Fruit fly (Drosophila melanogaster) whole organism, prepupa: ENCODE measurements around the gene Snoo.

Experiments used
- Blimp-1 ChIP-seq: fragments of 200-800 bp; sonication (Bioruptor generic); optimal IDR thresholded peaks from 3 replicates; lab custom pipeline; 2017; ENCODE audit warnings: missing biosample characterization, missing genetic modification characterization, mild to moderate bottlenecking, moderate library complexity, missing genetic modification reagents
- CG10631 ChIP-seq: fragments of 200-800 bp; sonication (Bioruptor generic); optimal IDR thresholded peaks from 2 replicates; lab custom pipeline; 2016; ENCODE audit warnings: missing biosample characterization, missing genetic modification characterization
- CG10669 ChIP-seq: fragments of 200-800 bp; sonication (Bioruptor generic); optimal IDR thresholded peaks from 3 replicates; lab custom pipeline; 2018; ENCODE audit warnings: missing biosample characterization, mild to moderate bottlenecking, missing genetic modification characterization, moderate library complexity
- CG11294 ChIP-seq: fragments of 200-800 bp; sonication (Bioruptor generic); IDR thresholded peaks from 2 replicates; pipeline ENCODE4 v1.3.6; 2022; ENCODE audit warnings: missing biosample characterization, missing genetic modification characterization
- CG11762 ChIP-seq: fragments of 200-800 bp; sonication (Bioruptor generic); optimal IDR thresholded peaks from 3 replicates; lab custom pipeline; 2016; ENCODE audit warnings: missing biosample characterization, missing genetic modification characterization; ENCODE audit not compliant: insufficient read depth
- CG15336 ChIP-seq: fragments of 200-800 bp; sonication (Bioruptor generic); IDR thresholded peaks from 2 replicates; pipeline ENCODE4 v1.3.6; 2022; ENCODE audit warnings: missing biosample characterization, missing genetic modification characterization
- CG1621 ChIP-seq: fragments of 200-800 bp; sonication (Bioruptor generic); optimal IDR thresholded peaks from 3 replicates; lab custom pipeline; 2018; ENCODE audit warnings: missing biosample characterization, mild to moderate bottlenecking, missing genetic modification characterization
- CG16779 ChIP-seq: fragments of 200-800 bp; sonication (Bioruptor generic); optimal IDR thresholded peaks from 3 replicates; lab custom pipeline; 2017; ENCODE audit warnings: missing biosample characterization, mild to moderate bottlenecking, missing genetic modification characterization
- CG3032 ChIP-seq: fragments of 200-800 bp; optimal IDR thresholded peaks from 2 replicates; lab custom pipeline; 2019; ENCODE audit warnings: missing biosample characterization, mild to moderate bottlenecking, missing genetic modification characterization, moderate library complexity
- CG31627 ChIP-seq: fragments of 200-800 bp; sonication (Bioruptor generic); optimal IDR thresholded peaks from 3 replicates; lab custom pipeline; 2016; ENCODE audit warnings: missing biosample characterization, missing genetic modification characterization
- CG32006 ChIP-seq: fragments of 200-800 bp; sonication (Bioruptor generic); optimal IDR thresholded peaks from 3 replicates; lab custom pipeline; 2017; ENCODE audit warnings: missing biosample characterization, mild to moderate bottlenecking, missing genetic modification characterization
- CG34406 ChIP-seq: fragments of 200-800 bp; sonication (Bioruptor generic); optimal IDR thresholded peaks from 3 replicates; lab custom pipeline; 2016; ENCODE audit warnings: missing biosample characterization, missing genetic modification characterization
- CG3919 ChIP-seq: fragments of 200-800 bp; sonication (Bioruptor generic); optimal IDR thresholded peaks from 3 replicates; lab custom pipeline; 2016; ENCODE audit warnings: missing biosample characterization, missing genetic modification characterization
- CG4318 ChIP-seq: fragments of 200-800 bp; sonication (Bioruptor generic); optimal IDR thresholded peaks from 3 replicates; lab custom pipeline; 2017; ENCODE audit warnings: missing biosample characterization, mild to moderate bottlenecking, missing genetic modification characterization
- CG6163 ChIP-seq: fragments of 200-800 bp; sonication (Bioruptor generic); IDR thresholded peaks from 3 replicates; pipeline ENCODE4 v1.3.6; 2022; ENCODE audit warnings: missing biosample characterization, missing genetic modification characterization
- CG6792 ChIP-seq: fragments of 200-800 bp; sonication (Bioruptor generic); optimal IDR thresholded peaks from 3 replicates; lab custom pipeline; 2016; ENCODE audit warnings: missing biosample characterization, missing genetic modification characterization
- CG6808 ChIP-seq: fragments of 200-800 bp; sonication (Bioruptor generic); optimal IDR thresholded peaks from 3 replicates; lab custom pipeline; 2017; ENCODE audit warnings: missing biosample characterization, missing genetic modification characterization, mild to moderate bottlenecking, moderate library complexity, missing genetic modification reagents
- CG6854 ChIP-seq: fragments of 200-800 bp; sonication (Bioruptor generic); optimal IDR thresholded peaks from 2 replicates; lab custom pipeline; 2017; ENCODE audit warnings: missing biosample characterization, mild to moderate bottlenecking, missing genetic modification characterization
- CG7368 ChIP-seq: fragments of 200-800 bp; sonication (Bioruptor generic); optimal IDR thresholded peaks from 3 replicates; lab custom pipeline; 2016; ENCODE audit warnings: missing biosample characterization, missing genetic modification characterization
- CG8119 ChIP-seq: fragments of 200-800 bp; sonication (Bioruptor generic); IDR thresholded peaks from 3 replicates; pipeline ENCODE4 v1.3.6; 2022; ENCODE audit warnings: missing biosample characterization, missing genetic modification characterization
- CG8319 ChIP-seq: fragments of 200-800 bp; sonication (Bioruptor generic); optimal IDR thresholded peaks from 3 replicates; lab custom pipeline; 2016; ENCODE audit warnings: missing biosample characterization, missing genetic modification characterization
- CG8632 ChIP-seq: fragments of 200-800 bp; sonication (Bioruptor generic); optimal IDR thresholded peaks from 3 replicates; lab custom pipeline; 2016; ENCODE audit warnings: missing biosample characterization, missing genetic modification characterization
- CG9139 ChIP-seq: fragments of 200-800 bp; sonication (Bioruptor generic); optimal IDR thresholded peaks from 3 replicates; lab custom pipeline; 2017; ENCODE audit warnings: missing biosample characterization, mild to moderate bottlenecking, missing genetic modification characterization
- Eip75B ChIP-seq: fragments of 200-800 bp; sonication (Bioruptor generic); optimal IDR thresholded peaks from 3 replicates; lab custom pipeline; 2016; ENCODE audit warnings: missing biosample characterization, missing genetic modification characterization
- Eip78C ChIP-seq: fragments of 200-800 bp; sonication (Bioruptor generic); peaks from one replicate; lab custom pipeline; 2016; ENCODE audit warnings: missing biosample characterization, missing genetic modification characterization
- Ets21C ChIP-seq: fragments of 200-800 bp; sonication (Bioruptor generic); optimal IDR thresholded peaks from 3 replicates; lab custom pipeline; 2016; ENCODE audit warnings: missing biosample characterization, missing genetic modification characterization
- Ets96B ChIP-seq: fragments of 200-800 bp; optimal IDR thresholded peaks from 2 replicates; lab custom pipeline; 2019; ENCODE audit warnings: missing biosample characterization, mild to moderate bottlenecking, missing genetic modification characterization, moderate library complexity
- Gug ChIP-seq: fragments of 200-800 bp; sonication (Bioruptor generic); IDR thresholded peaks from 2 replicates; pipeline ENCODE4 v1.3.6; 2022; ENCODE audit warnings: missing biosample characterization, missing genetic modification characterization
- Hr38 ChIP-seq: sonication (Bioruptor generic); optimal IDR thresholded peaks from 2 replicates; lab custom pipeline; 2016; ENCODE audit warnings: missing biosample characterization, missing genetic modification characterization
- Hr39 ChIP-seq: fragments of 200-800 bp; sonication (Bioruptor generic); optimal IDR thresholded peaks from 2 replicates; lab custom pipeline; 2016; ENCODE audit warnings: missing biosample characterization, missing genetic modification characterization
- Hr4 ChIP-seq: fragments of 200-800 bp; sonication (Bioruptor generic); optimal IDR thresholded peaks from 3 replicates; lab custom pipeline; 2016; ENCODE audit warnings: missing biosample characterization, missing genetic modification characterization
- Lpt ChIP-seq: fragments of 200-800 bp; sonication (Bioruptor generic); optimal IDR thresholded peaks from 3 replicates; lab custom pipeline; 2016; ENCODE audit warnings: missing biosample characterization, missing genetic modification characterization
- Met ChIP-seq: fragments of 200-800 bp; sonication (Bioruptor generic); optimal IDR thresholded peaks from 3 replicates; lab custom pipeline; 2016; ENCODE audit warnings: missing biosample characterization, missing genetic modification characterization
- OdsH ChIP-seq: fragments of 200-800 bp; sonication (Bioruptor generic); optimal IDR thresholded peaks from 3 replicates; lab custom pipeline; 2016; ENCODE audit warnings: missing biosample characterization, missing genetic modification characterization
- Smox ChIP-seq: fragments of 200-800 bp; sonication (Bioruptor generic); optimal IDR thresholded peaks from 3 replicates; lab custom pipeline; 2016; ENCODE audit warnings: missing biosample characterization, missing genetic modification characterization
- Sox102F ChIP-seq: fragments of 200-800 bp; sonication (Bioruptor generic); optimal IDR thresholded peaks from 2 replicates; lab custom pipeline; 2016; ENCODE audit warnings: missing biosample characterization, mild to moderate bottlenecking, missing genetic modification characterization
- Sox14 ChIP-seq: fragments of 200-800 bp; sonication (Bioruptor generic); optimal IDR thresholded peaks from 3 replicates; lab custom pipeline; 2016; ENCODE audit warnings: missing biosample characterization, missing genetic modification characterization
- Sox15 ChIP-seq: fragments of 200-800 bp; sonication (Bioruptor generic); optimal IDR thresholded peaks from 3 replicates; lab custom pipeline; 2016; ENCODE audit warnings: missing biosample characterization, missing genetic modification characterization
- achi ChIP-seq: fragments of 200-800 bp; sonication (Bioruptor generic); optimal IDR thresholded peaks from 3 replicates; lab custom pipeline; 2016; ENCODE audit warnings: missing biosample characterization, missing genetic modification characterization
- acj6 ChIP-seq: fragments of 200-800 bp; sonication (Bioruptor generic); optimal IDR thresholded peaks from 3 replicates; lab custom pipeline; 2016; ENCODE audit warnings: missing biosample characterization, missing genetic modification characterization
- cyc ChIP-seq: fragments of 200-800 bp; sonication (Bioruptor generic); optimal IDR thresholded peaks from 3 replicates; lab custom pipeline; 2016; ENCODE audit warnings: missing biosample characterization, missing genetic modification characterization
- eg ChIP-seq: fragments of 200-800 bp; sonication (Bioruptor generic); IDR thresholded peaks from 3 replicates; pipeline ENCODE4 v1.3.6; 2022; ENCODE audit warnings: missing biosample characterization, missing genetic modification characterization
- esn ChIP-seq: fragments of 200-800 bp; sonication (Bioruptor generic); optimal IDR thresholded peaks from 2 replicates; lab custom pipeline; 2016; ENCODE audit warnings: missing biosample characterization, mild to moderate bottlenecking, missing genetic modification characterization, moderate library complexity
- fd59A ChIP-seq: fragments of 200-800 bp; sonication (Bioruptor generic); optimal IDR thresholded peaks from 2 replicates; lab custom pipeline; 2017; ENCODE audit warnings: missing biosample characterization, mild to moderate bottlenecking, missing genetic modification characterization, missing genetic modification reagents
- fd85E ChIP-seq: fragments of 200-800 bp; sonication (Bioruptor generic); optimal IDR thresholded peaks from 3 replicates; lab custom pipeline; 2016; ENCODE audit warnings: missing biosample characterization, missing genetic modification characterization
- fkh ChIP-seq: fragments of 200-800 bp; sonication (Bioruptor generic); optimal IDR thresholded peaks from 3 replicates; lab custom pipeline; 2017; ENCODE audit warnings: missing biosample characterization, mild to moderate bottlenecking, missing genetic modification characterization, moderate library complexity
- lz ChIP-seq: fragments of 200-800 bp; sonication (Bioruptor generic); optimal IDR thresholded peaks from 3 replicates; lab custom pipeline; 2016; ENCODE audit warnings: missing biosample characterization, missing genetic modification characterization
- net ChIP-seq: fragments of 200-800 bp; sonication (Bioruptor generic); optimal IDR thresholded peaks from 3 replicates; lab custom pipeline; 2016; ENCODE audit warnings: missing biosample characterization, missing genetic modification characterization
- pdm3 ChIP-seq: fragments of 200-800 bp; sonication (Bioruptor generic); optimal IDR thresholded peaks from 3 replicates; lab custom pipeline; 2016; ENCODE audit warnings: missing biosample characterization, missing genetic modification characterization
- salr ChIP-seq, 2 experiments: fragments of 200-800 bp; sonication (Bioruptor generic); optimal IDR thresholded peaks; 3 replicates each; lab custom pipeline; 2016 to 2018; ENCODE audit warnings: missing biosample characterization in 2 of 2, missing genetic modification characterization in 2 of 2, mild to moderate bottlenecking in 1 of 2
- spab ChIP-seq: fragments of 200-800 bp; sonication (Bioruptor generic); optimal IDR thresholded peaks from 2 replicates; lab custom pipeline; 2017; ENCODE audit warnings: missing biosample characterization, mild to moderate bottlenecking, missing genetic modification characterization, missing genetic modification reagents
- svp ChIP-seq: fragments of 200-800 bp; sonication (Bioruptor generic); peaks from one replicate; lab custom pipeline; 2016; ENCODE audit warnings: missing biosample characterization, missing genetic modification characterization
- topi ChIP-seq: fragments of 200-800 bp; sonication (Bioruptor generic); optimal IDR thresholded peaks from 3 replicates; lab custom pipeline; 2016; ENCODE audit warnings: missing biosample characterization, missing genetic modification characterization
- vri ChIP-seq: fragments of 200-800 bp; sonication (Bioruptor generic); optimal IDR thresholded peaks from 3 replicates; lab custom pipeline; 2016; ENCODE audit warnings: missing biosample characterization, mild to moderate bottlenecking, missing genetic modification characterization

Gene Snoo

DNA sequence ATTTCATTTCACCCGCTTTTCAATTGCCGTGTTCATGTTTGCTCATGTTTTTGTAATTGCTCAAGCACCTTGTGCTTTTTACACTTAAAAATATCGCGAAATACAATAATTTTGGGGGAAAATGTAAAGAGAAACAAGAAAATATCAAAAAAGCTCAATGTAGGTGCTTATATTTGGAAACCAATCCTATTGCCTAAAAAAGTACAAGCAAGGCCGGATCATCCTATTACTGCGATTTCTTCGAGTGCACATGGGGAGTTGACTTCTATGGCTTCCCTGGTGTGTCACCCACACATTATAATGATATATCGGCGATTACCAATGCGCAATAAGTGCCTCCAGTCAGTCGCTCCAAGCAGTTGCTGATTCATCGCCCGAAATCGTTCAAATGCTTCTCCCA, 142.8 kb downstream of the Snoo start:
- TF ChIP-seq Eip75B (GFP tag; lab: Kevin White, UChicago): no peak
- TF ChIP-seq Eip78C: peak; percentile 45
- no peak for TF ChIP-seq CG11762 (GFP tag; lab: Kevin White, UChicago)
- TF ChIP-seq esn: peak; percentile 51
- peak; percentile 18 for TF ChIP-seq topi (GFP tag; lab: Kevin White, UChicago)
- no peak for TF ChIP-seq CG8119 (GFP tag; lab: Robert Waterston, UW)
- peak; percentile 10 for TF ChIP-seq vri (GFP tag; lab: Kevin White, UChicago)
- no peak for TF ChIP-seq Hr4 (GFP tag; lab: Kevin White, UChicago)
- no peak for TF ChIP-seq CG34406
- TF ChIP-seq CG8319 (GFP tag; lab: Kevin White, UChicago): no peak
- no peak for TF ChIP-seq Gug (GFP tag; lab: Robert Waterston, UW)
- no peak for TF ChIP-seq fkh (GFP tag; lab: Kevin White, UChicago)
- TF ChIP-seq CG16779: no peak
- no peak for TF ChIP-seq Hr38 (GFP tag; lab: Kevin White, UChicago)
- peak; percentile 55 for TF ChIP-seq Hr39
- TF ChIP-seq CG7368 (GFP tag; lab: Kevin White, UChicago): no peak
- no peak for TF ChIP-seq fd59A (GFP tag; lab: Kevin White, UChicago)
- TF ChIP-seq Met (GFP tag; lab: Kevin White, UChicago): no peak
- no peak for TF ChIP-seq CG6808 (GFP tag; lab: Kevin White, UChicago)
- no peak for TF ChIP-seq CG15336 (GFP tag; lab: Robert Waterston, UW)
- TF ChIP-seq CG10669: no peak
- peak; percentile 36 for TF ChIP-seq cyc
- TF ChIP-seq Ets21C (GFP tag; lab: Kevin White, UChicago): no peak
- peak; percentile 49 for TF ChIP-seq svp (GFP tag; lab: Kevin White, UChicago)
- TF ChIP-seq CG6163: no peak
- TF ChIP-seq Ets96B (tag; lab: Kevin White, UChicago): no peak
- TF ChIP-seq acj6 (GFP tag; lab: Kevin White, UChicago): no peak
- no peak for TF ChIP-seq CG1621 (tag; lab: Kevin White, UChicago)
- no peak for TF ChIP-seq CG3919
- TF ChIP-seq salr (GFP tag; optimal IDR thresholded peaks at IDR 0.05; lab: Kevin White, UChicago): no peak
- TF ChIP-seq Smox (GFP tag; lab: Kevin White, UChicago): peak; percentile 31
- TF ChIP-seq pdm3: no peak
- no peak for TF ChIP-seq CG32006 (GFP tag; lab: Kevin White, UChicago)
- no peak for TF ChIP-seq Blimp-1
- TF ChIP-seq CG6854: no peak
- no peak for TF ChIP-seq CG3032 (tag; lab: Kevin White, UChicago)
- TF ChIP-seq CG6792 (GFP tag; lab: Kevin White, UChicago): no peak
- TF ChIP-seq CG31627: peak; percentile 52
- TF ChIP-seq fd85E (GFP tag; lab: Kevin White, UChicago): no peak
- no peak for TF ChIP-seq spab (GFP tag; lab: Kevin White, UChicago)
- TF ChIP-seq achi (GFP tag; lab: Kevin White, UChicago): no peak
- TF ChIP-seq Lpt (GFP tag; lab: Kevin White, UChicago): no peak
- peak; percentile 52 for TF ChIP-seq Sox102F (GFP tag; lab: Kevin White, UChicago)
- no peak for TF ChIP-seq CG10631
- no peak for TF ChIP-seq CG9139 (GFP tag; lab: Kevin White, UChicago)
- no peak for TF ChIP-seq Sox14 (GFP tag; lab: Kevin White, UChicago)
- TF ChIP-seq CG4318 (GFP tag; lab: Kevin White, UChicago): no peak
- no peak for TF ChIP-seq eg (GFP tag; lab: Robert Waterston, UW)
- TF ChIP-seq CG8632: no peak
- no peak for TF ChIP-seq CG11294
- peak; percentile 21 for TF ChIP-seq lz
- no peak for TF ChIP-seq OdsH (GFP tag; lab: Kevin White, UChicago)
- no peak for TF ChIP-seq net (GFP tag; lab: Kevin White, UChicago)
- TF ChIP-seq Sox15 (GFP tag; lab: Kevin White, UChicago): no peak
